Worm (Caenorhabditis elegans) whole organism, L4/young adult: ENCODE data around the gene Y105C5A.508.

Experiments
- W03F9.2 ChIP-seq: fragments of 150-350 bp; optimal IDR thresholded peaks from 2 replicates; lab custom pipeline; 2014; ENCODE audit warnings: missing biosample characterization, missing genetic modification characterization
- dao-5 ChIP-seq: sonication (generic microtip); optimal IDR thresholded peaks from 2 replicates; lab custom pipeline; 2016; ENCODE audit warnings: missing genotype, missing genetic modification characterization, moderate library complexity, missing compliant biosample characterization
- him-1 ChIP-seq: sonication (generic microtip); optimal IDR thresholded peaks from 2 replicates; lab custom pipeline; 2016; ENCODE audit warnings: missing genotype, missing genetic modification reagents, missing genetic modification characterization, missing compliant biosample characterization

ce11 chrIV:15571652-15572051, 12.1 kb upstream of the Y105C5A.508 start:
- TF ChIP-seq him-1 (tag; lab: Kevin White, UChicago): no peak
- no peak for TF ChIP-seq W03F9.2 (tag; lab: Kevin White, UChicago)
- no peak for TF ChIP-seq dao-5 (tag; lab: Kevin White, UChicago)
